Worm (Caenorhabditis elegans): ENCODE data around the gene fbxb-16.

ce11 chrII:1624572-1624971 is 27.1 kb downstream of the fbxb-16 start, which contains the start of gene fbxa-160:
- no peak for TF ChIP-seq fos-1 (tag; optimal IDR thresholded peaks at IDR 0.05)
- TF ChIP-seq ceh-16 (tag; optimal IDR thresholded peaks at IDR 0.05) = no peak
- TF ChIP-seq hmg-11 (tag; optimal IDR thresholded peaks at IDR 0.05) = no peak
- no peak for TF ChIP-seq ceh-82 (tag; optimal IDR thresholded peaks at IDR 0.05)
- TF ChIP-seq fkh-10 (GFP tag; optimal IDR thresholded peaks at IDR 0.05) = no peak
- TF ChIP-seq nhr-76 (tag; optimal IDR thresholded peaks at IDR 0.05) = no peak
- no peak for TF ChIP-seq nhr-43 (tag; optimal IDR thresholded peaks at IDR 0.05; ENCODE audit: poor library complexity, severe bottlenecking)
- no peak for TF ChIP-seq egl-27 (tag; optimal IDR thresholded peaks at IDR 0.05)
- no peak for TF ChIP-seq nhr-25 (tag; optimal IDR thresholded peaks at IDR 0.05)

Measured in whole organism, L3 larva.